Fruit fly (Drosophila melanogaster) whole organism, embryonic: ENCODE measurements around the gene Dbp73D.

ENCODE experiments used
- Ada2b ChIP-seq: fragments of 200-800 bp; sonication (Bioruptor generic); IDR thresholded peaks from 2 replicates; pipeline ENCODE4 v1.3.6; 2022; ENCODE audit warnings: missing biosample characterization, missing genetic modification characterization
- Antp ChIP-seq: fragments of 200-800 bp; sonication (Bioruptor generic); optimal IDR thresholded peaks from 3 replicates; lab custom pipeline; 2016; ENCODE audit warnings: missing biosample characterization, missing genetic modification characterization
- BtbVII ChIP-seq: fragments of 200-800 bp; sonication (Bioruptor generic); optimal IDR thresholded peaks from 3 replicates; lab custom pipeline; 2017; ENCODE audit warnings: missing biosample characterization, mild to moderate bottlenecking, missing genetic modification characterization
- CG11723 ChIP-seq: fragments of 200-800 bp; sonication (Bioruptor generic); optimal IDR thresholded peaks from 2 replicates; lab custom pipeline; 2017; ENCODE audit warnings: missing biosample characterization, mild to moderate bottlenecking, missing genetic modification characterization
- CG14860 ChIP-seq: fragments of 200-800 bp; sonication (Bioruptor generic); IDR thresholded peaks from 3 replicates; pipeline ENCODE4 v1.3.6; 2022; ENCODE audit warnings: missing biosample characterization, missing genetic modification characterization; ENCODE audit not compliant: partially characterized antibody
- CG15011 ChIP-seq: fragments of 200-800 bp; sonication (Bioruptor generic); optimal IDR thresholded peaks from 3 replicates; lab custom pipeline; 2018; ENCODE audit warnings: missing biosample characterization, mild to moderate bottlenecking, missing genetic modification characterization
- CG15479 ChIP-seq: fragments of 200-800 bp; sonication (Bioruptor generic); optimal IDR thresholded peaks from 3 replicates; lab custom pipeline; 2019; ENCODE audit warnings: missing biosample characterization, mild to moderate bottlenecking, missing genetic modification characterization, moderate library complexity
- CG16813 ChIP-seq: fragments of 200-800 bp; sonication (Bioruptor generic); IDR thresholded peaks from 3 replicates; pipeline ENCODE4 v1.3.6; 2022; ENCODE audit warnings: missing biosample characterization, missing genetic modification characterization; ENCODE audit not compliant: partially characterized antibody
- CG17612 ChIP-seq: fragments of 200-800 bp; sonication (Bioruptor generic); IDR thresholded peaks from 2 replicates; pipeline ENCODE4 v1.3.6; 2022; ENCODE audit warnings: missing biosample characterization, missing genetic modification characterization
- CG17912 ChIP-seq: fragments of 200-800 bp; sonication (Bioruptor generic); optimal IDR thresholded peaks from 2 replicates; lab custom pipeline; 2018; ENCODE audit warnings: missing biosample characterization, mild to moderate bottlenecking, missing genetic modification characterization
- CG30020 ChIP-seq: fragments of 200-800 bp; optimal IDR thresholded peaks from 2 replicates; lab custom pipeline; 2019; ENCODE audit warnings: missing biosample characterization, mild to moderate bottlenecking, missing genetic modification characterization, moderate library complexity
- CG32772 ChIP-seq: fragments of 200-800 bp; sonication (Bioruptor generic); IDR thresholded peaks from 2 replicates; pipeline ENCODE4 v1.3.6; 2022; ENCODE audit warnings: missing biosample characterization, missing genetic modification characterization
- CG4617 ChIP-seq: fragments of 200-800 bp; sonication (Bioruptor generic); optimal IDR thresholded peaks from 3 replicates; lab custom pipeline; 2016; ENCODE audit warnings: missing biosample characterization, missing genetic modification characterization, borderline replicate concordance
- CG6654 ChIP-seq: fragments of 200-800 bp; sonication (Bioruptor generic); optimal IDR thresholded peaks from 2 replicates; lab custom pipeline; 2017; ENCODE audit warnings: missing biosample characterization, mild to moderate bottlenecking, missing genetic modification characterization
- CG6683 ChIP-seq: fragments of 200-800 bp; sonication (Bioruptor generic); optimal IDR thresholded peaks from 2 replicates; lab custom pipeline; 2017; ENCODE audit warnings: missing biosample characterization, mild to moderate bottlenecking, missing genetic modification characterization, missing genetic modification reagents
- CG7745 ChIP-seq: fragments of 200-800 bp; sonication (Bioruptor generic); optimal IDR thresholded peaks from 2 replicates; lab custom pipeline; 2018; ENCODE audit warnings: missing biosample characterization, mild to moderate bottlenecking, missing genetic modification characterization, moderate library complexity
- Dad ChIP-seq: fragments of 200-800 bp; sonication (Bioruptor generic); optimal IDR thresholded peaks from 3 replicates; lab custom pipeline; 2016; ENCODE audit warnings: missing biosample characterization, missing genetic modification characterization
- Deaf1 ChIP-seq: fragments of 200-800 bp; optimal IDR thresholded peaks from 3 replicates; lab custom pipeline; 2019; ENCODE audit warnings: missing biosample characterization, mild to moderate bottlenecking, missing genetic modification characterization, moderate library complexity
- ERR ChIP-seq: fragments of 200-800 bp; sonication (Bioruptor generic); optimal IDR thresholded peaks from 2 replicates; lab custom pipeline; 2016; ENCODE audit warnings: missing biosample characterization, missing genetic modification characterization
- Fer1 ChIP-seq: fragments of 200-800 bp; sonication (Bioruptor generic); optimal IDR thresholded peaks from 2 replicates; lab custom pipeline; 2017; ENCODE audit warnings: missing biosample characterization, mild to moderate bottlenecking, missing genetic modification characterization
- Hr3 ChIP-seq: fragments of 200-800 bp; sonication (Bioruptor generic); optimal IDR thresholded peaks from 3 replicates; lab custom pipeline; 2016; ENCODE audit warnings: missing biosample characterization, missing genetic modification characterization
- Hr39 ChIP-seq: fragments of >200 bp; optimal IDR thresholded peaks from 2 replicates; lab custom pipeline; 2017
- Kr ChIP-seq: fragments of 200-800 bp; sonication (Bioruptor generic); optimal IDR thresholded peaks from 2 replicates; lab custom pipeline; 2017; ENCODE audit warnings: missing biosample characterization, mild to moderate bottlenecking, missing genetic modification characterization
- Lhr ChIP-seq: fragments of 200-800 bp; sonication (Bioruptor generic); optimal IDR thresholded peaks from 3 replicates; lab custom pipeline; 2017; ENCODE audit warnings: mild to moderate bottlenecking, missing biosample characterization, missing genetic modification reagents, missing genetic modification characterization
- MTF-1 ChIP-seq: fragments of 200-800 bp; sonication (Bioruptor generic); optimal IDR thresholded peaks from 2 replicates; lab custom pipeline; 2018; ENCODE audit warnings: missing biosample characterization, mild to moderate bottlenecking, missing genetic modification characterization, borderline replicate concordance
- Med ChIP-seq: fragments of 200-800 bp; sonication (Bioruptor generic); peaks from one replicate; lab custom pipeline; 2016; ENCODE audit warnings: missing biosample characterization, missing genetic modification characterization, mild to moderate bottlenecking, inconsistent platforms, moderate library complexity
- Nf-YB ChIP-seq: fragments of 200-800 bp; sonication (Bioruptor generic); optimal IDR thresholded peaks from 3 replicates; lab custom pipeline; 2019; ENCODE audit warnings: missing biosample characterization, mild to moderate bottlenecking, missing genetic modification characterization, moderate library complexity
- Oaz ChIP-seq: fragments of 200-800 bp; sonication (Bioruptor generic); IDR thresholded peaks from 2 replicates; pipeline ENCODE4 v1.3.6; 2022; ENCODE audit warnings: missing biosample characterization, missing genetic modification characterization
- Trl ChIP-seq, 3 experiments: fragments of >200 bp in 2 of 3; fragments of 200-800 bp in 1 of 3; sonication (Bioruptor generic) in 1 of 3; optimal IDR thresholded peaks; 2 replicates in 1 of 3; 3 replicates in 2 of 3; lab custom pipeline; 2016 to 2017; ENCODE audit warnings: missing biosample characterization in 1 of 3, missing genetic modification characterization in 1 of 3
- ato ChIP-seq: fragments of 200-800 bp; sonication (Bioruptor generic); IDR thresholded peaks from 2 replicates; pipeline ENCODE4 v1.3.6; 2022; ENCODE audit warnings: missing biosample characterization, missing genetic modification characterization; ENCODE audit not compliant: partially characterized antibody
- br ChIP-seq: fragments of >200 bp; optimal IDR thresholded peaks from 2 replicates; lab custom pipeline; 2017
- dmrt11E ChIP-seq: fragments of 200-800 bp; sonication (Bioruptor generic); optimal IDR thresholded peaks from 3 replicates; lab custom pipeline; 2018; ENCODE audit warnings: missing biosample characterization, mild to moderate bottlenecking, missing genetic modification characterization, moderate library complexity
- gcm ChIP-seq: fragments of 200-800 bp; sonication (Bioruptor generic); optimal IDR thresholded peaks from 2 replicates; lab custom pipeline; 2019; ENCODE audit warnings: missing biosample characterization, mild to moderate bottlenecking, missing genetic modification characterization, moderate library complexity
- gsb ChIP-seq: fragments of 200-800 bp; sonication (Bioruptor generic); IDR thresholded peaks from 2 replicates; pipeline ENCODE4 v1.3.6; 2022; ENCODE audit warnings: missing biosample characterization, missing genetic modification characterization
- gt ChIP-seq: fragments of 200-800 bp; sonication (Bioruptor generic); IDR thresholded peaks from 2 replicates; pipeline ENCODE4 v1.3.6; 2022; ENCODE audit warnings: missing biosample characterization, missing genetic modification characterization
- insv ChIP-seq, 2 experiments: fragments of 200-800 bp; sonication (Bioruptor generic); optimal IDR thresholded peaks; 3 replicates each; lab custom pipeline; 2016 to 2018; ENCODE audit warnings: missing biosample characterization in 2 of 2, missing genetic modification characterization in 2 of 2
- jumu ChIP-seq: fragments of 200-800 bp; sonication (Bioruptor generic); optimal IDR thresholded peaks from 3 replicates; lab custom pipeline; 2016; ENCODE audit warnings: missing biosample characterization, missing genetic modification characterization
- kni ChIP-seq: fragments of 200-800 bp; sonication (Bioruptor generic); optimal IDR thresholded peaks from 3 replicates; lab custom pipeline; 2017; ENCODE audit warnings: mild to moderate bottlenecking, missing biosample characterization, missing genetic modification reagents, missing genetic modification characterization
- lilli ChIP-seq: fragments of 200-800 bp; sonication (Bioruptor generic); optimal IDR thresholded peaks from 3 replicates; lab custom pipeline; 2016; ENCODE audit warnings: missing biosample characterization, missing genetic modification characterization
- lola ChIP-seq, 3 experiments: fragments of >200 bp in 2 of 3; fragments of 200-800 bp in 1 of 3; sonication (Bioruptor generic) in 1 of 3; optimal IDR thresholded peaks; 2 replicates each; lab custom pipeline; 2017 to 2019; ENCODE audit warnings: missing biosample characterization in 3 of 3, missing genetic modification characterization in 3 of 3, mild to moderate bottlenecking in 1 of 3, moderate library complexity in 1 of 3
- org-1 ChIP-seq: fragments of 200-800 bp; sonication (Bioruptor generic); optimal IDR thresholded peaks from 2 replicates; lab custom pipeline; 2017; ENCODE audit warnings: missing biosample characterization, missing genetic modification characterization
- pita ChIP-seq: fragments of 200-800 bp; sonication (Bioruptor generic); optimal IDR thresholded peaks from 2 replicates; lab custom pipeline; 2017; ENCODE audit warnings: missing biosample characterization, mild to moderate bottlenecking, missing genetic modification characterization
- psq ChIP-seq: fragments of 200-800 bp; sonication (Bioruptor generic); optimal IDR thresholded peaks from 2 replicates; lab custom pipeline; 2017; ENCODE audit warnings: missing biosample characterization, missing genetic modification characterization
- sna ChIP-seq: fragments of 200-800 bp; sonication (Bioruptor generic); IDR thresholded peaks from 2 replicates; pipeline ENCODE4 v1.3.6; 2022; ENCODE audit warnings: missing biosample characterization, missing genetic modification characterization; ENCODE audit not compliant: partially characterized antibody
- sqz ChIP-seq: fragments of 200-800 bp; sonication (Bioruptor generic); optimal IDR thresholded peaks from 3 replicates; lab custom pipeline; 2018; ENCODE audit warnings: missing biosample characterization, mild to moderate bottlenecking, missing genetic modification characterization
- sr ChIP-seq: fragments of 200-800 bp; sonication (Bioruptor generic); IDR thresholded peaks from 3 replicates; pipeline ENCODE4 v1.3.6; 2022; ENCODE audit warnings: missing biosample characterization, missing genetic modification characterization
- ssp ChIP-seq: fragments of 200-800 bp; sonication (Bioruptor generic); IDR thresholded peaks from 2 replicates; pipeline ENCODE4 v1.3.6; 2022; ENCODE audit warnings: missing biosample characterization, missing genetic modification characterization
- tio ChIP-seq: fragments of 200-800 bp; sonication (Bioruptor generic); optimal IDR thresholded peaks from 2 replicates; lab custom pipeline; 2017; ENCODE audit warnings: missing biosample characterization, missing genetic modification characterization, inconsistent platforms
- toy ChIP-seq: fragments of 200-800 bp; sonication (Bioruptor generic); IDR thresholded peaks from 2 replicates; pipeline ENCODE4 v1.3.6; 2022; ENCODE audit warnings: missing biosample characterization, missing genetic modification characterization
- zfh2 ChIP-seq: fragments of 200-800 bp; sonication (Bioruptor generic); optimal IDR thresholded peaks from 2 replicates; lab custom pipeline; 2016; ENCODE audit warnings: missing biosample characterization, missing genetic modification characterization

Dbp73D gene

DNA sequence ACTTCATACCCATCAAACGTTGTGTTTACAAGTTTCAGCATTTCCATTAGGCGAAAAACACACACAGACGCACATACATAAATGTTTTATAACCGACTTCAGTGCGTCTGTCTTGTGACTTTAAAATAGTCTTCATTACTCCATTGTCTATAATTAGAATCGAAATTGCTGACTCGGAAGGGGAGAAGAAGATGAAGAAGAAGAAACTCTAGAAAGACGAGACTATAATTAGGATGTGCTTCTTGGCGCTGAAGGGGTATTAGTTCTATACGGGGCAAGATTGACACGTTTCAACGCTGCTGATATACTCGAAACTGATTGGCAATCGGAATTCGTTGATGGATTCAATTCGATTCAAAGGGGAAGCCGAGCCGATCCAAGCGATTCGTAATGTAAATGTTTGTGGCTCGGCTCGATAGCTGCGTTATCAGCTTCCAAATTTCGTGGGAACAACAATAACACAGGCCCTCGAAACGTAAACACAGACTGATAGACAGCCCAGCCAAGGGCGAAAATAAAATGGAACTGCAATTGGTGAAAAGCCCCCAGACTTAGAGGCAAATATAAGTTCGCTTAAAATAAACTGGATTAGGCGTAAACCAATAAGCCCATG is 21.8 kb downstream of the Dbp73D start (continued):
- TF ChIP-seq MTF-1 (GFP tag; lab: Kevin White, UChicago) (no peak), pita (GFP tag; lab: Kevin White, UChicago) (no peak), Deaf1 (peak; percentile 83), CG32772 (GFP tag; lab: Robert Waterston, UW) (no peak), insv (GFP tag; optimal IDR thresholded peaks at IDR 0.05; lab: Kevin White, UChicago) (no peak), sr (GFP tag; lab: Robert Waterston, UW) (no peak), sna (no peak), Fer1 (peak; percentile 1), CG17612 (GFP tag; lab: Robert Waterston, UW) (no peak), lilli (no peak), Trl (optimal IDR thresholded peaks at IDR 0.05; lab: Kevin White, UChicago) (no peak), Trl (GFP tag; optimal IDR thresholded peaks at IDR 0.05; lab: Kevin White, UChicago) (no peak), Kr (GFP tag; lab: Kevin White, UChicago) (no peak), Oaz (no peak), CG17912 (GFP tag; lab: Kevin White, UChicago) (no peak), jumu (GFP tag; lab: Kevin White, UChicago) (no peak), CG4617 (no peak), lola (GFP tag; optimal IDR thresholded peaks at IDR 0.05; lab: Kevin White, UChicago) (no peak), gcm (GFP tag; lab: Kevin White, UChicago) (no peak), CG14860 (GFP tag; lab: Robert Waterston, UW) (no peak), gsb (GFP tag; lab: Robert Waterston, UW) (no peak), CG6683 (GFP tag; lab: Kevin White, UChicago) (no peak), org-1 (no peak), ato (GFP tag; lab: Robert Waterston, UW) (no peak), kni (GFP tag; lab: Kevin White, UChicago) (no peak), br (lab: Kevin White, UChicago) (no peak), ERR (GFP tag; lab: Kevin White, UChicago) (no peak), dmrt11E (tag; lab: Kevin White, UChicago) (peak; percentile 2), Lhr (GFP tag; lab: Kevin White, UChicago) (no peak), gt (no peak), toy (GFP tag; lab: Robert Waterston, UW) (no peak), Med (GFP tag; lab: Kevin White, UChicago) (peak; percentile 75), Hr39 (lab: Kevin White, UChicago) (no peak), sqz (GFP tag; lab: Kevin White, UChicago) (no peak), BtbVII (GFP tag; lab: Kevin White, UChicago) (no peak), Nf-YB (GFP tag; lab: Kevin White, UChicago) (no peak), Antp (GFP tag; lab: Kevin White, UChicago) (no peak), CG7745 (tag; lab: Kevin White, UChicago) (no peak), CG11723 (no peak), Dad (GFP tag; lab: Kevin White, UChicago) (no peak), CG15011 (GFP tag; lab: Kevin White, UChicago) (no peak), Hr3 (GFP tag; lab: Kevin White, UChicago) (no peak), zfh2 (GFP tag; lab: Kevin White, UChicago) (no peak), CG6654 (no peak), Ada2b (GFP tag; lab: Robert Waterston, UW) (no peak), CG15479 (GFP tag; lab: Kevin White, UChicago) (no peak), ssp (GFP tag; lab: Robert Waterston, UW) (no peak), CG16813 (no peak), CG30020 (tag; lab: Kevin White, UChicago) (no peak), tio (GFP tag; lab: Kevin White, UChicago) (no peak), psq (GFP tag; lab: Kevin White, UChicago) (no peak)
